Worm (Caenorhabditis elegans): ENCODE results near the gene tbc-2.

Gene tbc-2

ce11 chrII:5852007-5852406, 24.8 kb upstream of the tbc-2 start, which contains the start of gene H41C03.2:
Gene H41C03.2, minus strand, starts transcription at chrII:5852107.
- TF ChIP-seq dao-5 (tag; optimal IDR thresholded peaks at IDR 0.05): no peak
- no peak for TF ChIP-seq him-1 (tag; optimal IDR thresholded peaks at IDR 0.05)
- no peak for TF ChIP-seq W03F9.2 (tag; optimal IDR thresholded peaks at IDR 0.05)

- no peak for TF ChIP-seq him-1 (tag; optimal IDR thresholded peaks at IDR 0.05)
- TF ChIP-seq W03F9.2 (tag; optimal IDR thresholded peaks at IDR 0.05): no peak
- no peak for TF ChIP-seq dao-5 (tag; optimal IDR thresholded peaks at IDR 0.05)
Observed at ce11 chrII:5846181-5846580, 18.9 kb upstream of the tbc-2 start.

ce11 chrII:5845441-5845840, 18.2 kb upstream of the tbc-2 start, which contains the start of the genes ZK1248.17 and H41C03.3:
Gene ZK1248.17, minus strand, starts transcription at chrII:5845541.
Gene H41C03.3, plus strand, starts transcription at chrII:5845777.
- TF ChIP-seq him-1 (tag; optimal IDR thresholded peaks at IDR 0.05) (no peak), W03F9.2 (tag; optimal IDR thresholded peaks at IDR 0.05) (no peak), dao-5 (tag; optimal IDR thresholded peaks at IDR 0.05) (no peak)

ce11 chrII:5844694-5845129, 17.5 kb upstream of the tbc-2 start:
- TF ChIP-seq W03F9.2 (tag; optimal IDR thresholded peaks at IDR 0.05) (peak; percentile 97), him-1 (tag; optimal IDR thresholded peaks at IDR 0.05) (peak; percentile 99), dao-5 (tag; optimal IDR thresholded peaks at IDR 0.05) (peak; percentile 92)

ce11 chrII:5841866-5842265, 14.6 kb upstream of the tbc-2 start, which contains the start of gene nep-25:
Gene nep-25, plus strand, starts transcription at chrII:5842240.
- TF ChIP-seq him-1 (tag; optimal IDR thresholded peaks at IDR 0.05) (no peak), dao-5 (tag; optimal IDR thresholded peaks at IDR 0.05) (no peak), W03F9.2 (tag; optimal IDR thresholded peaks at IDR 0.05) (no peak)

ce11 chrII:5841053-5841547, 13.9 kb upstream of the tbc-2 start, which contains the start of gene lec-5:
Gene lec-5, minus strand, starts transcription at chrII:5841103.
- no peak for TF ChIP-seq W03F9.2 (tag; optimal IDR thresholded peaks at IDR 0.05)
- no peak for TF ChIP-seq him-1 (tag; optimal IDR thresholded peaks at IDR 0.05)
- no peak for TF ChIP-seq dao-5 (tag; optimal IDR thresholded peaks at IDR 0.05)

- TF ChIP-seq him-1 (tag; optimal IDR thresholded peaks at IDR 0.05): no peak
- peak; percentile 38 for TF ChIP-seq W03F9.2 (tag; optimal IDR thresholded peaks at IDR 0.05)
- TF ChIP-seq dao-5 (tag; optimal IDR thresholded peaks at IDR 0.05): no peak
Observed at ce11 chrII:5839227-5839626, 12.0 kb upstream of the tbc-2 start, which contains the start of gene ZK1248.19. Gene ZK1248.19, minus strand, starts transcription at chrII:5839414.

ce11 chrII:5838453-5838852, 11.2 kb upstream of the tbc-2 start, which contains the start of gene ZK1248.15:
Gene ZK1248.15, minus strand, starts transcription at chrII:5838553.
- TF ChIP-seq W03F9.2 (tag; optimal IDR thresholded peaks at IDR 0.05) (no peak), dao-5 (tag; optimal IDR thresholded peaks at IDR 0.05) (no peak), him-1 (tag; optimal IDR thresholded peaks at IDR 0.05) (no peak)

ce11 chrII:5836153-5836719, 9.0 kb upstream of the tbc-2 start, which contains the start of gene fzo-1:
Gene fzo-1, minus strand, starts transcription at chrII:5836203.
- peak; percentile 34 for TF ChIP-seq W03F9.2 (tag; optimal IDR thresholded peaks at IDR 0.05)
- TF ChIP-seq him-1 (tag; optimal IDR thresholded peaks at IDR 0.05): no peak
- no peak for TF ChIP-seq dao-5 (tag; optimal IDR thresholded peaks at IDR 0.05)

- TF ChIP-seq W03F9.2 (tag; optimal IDR thresholded peaks at IDR 0.05) (no peak), him-1 (tag; optimal IDR thresholded peaks at IDR 0.05) (no peak), dao-5 (tag; optimal IDR thresholded peaks at IDR 0.05) (no peak)
Observed at ce11 chrII:5835146-5835545, 7.9 kb upstream of the tbc-2 start.

- TF ChIP-seq him-1 (tag; optimal IDR thresholded peaks at IDR 0.05) (no peak), dao-5 (tag; optimal IDR thresholded peaks at IDR 0.05) (no peak), W03F9.2 (tag; optimal IDR thresholded peaks at IDR 0.05) (no peak)
Observed at ce11 chrII:5833136-5833535, 5.9 kb upstream of the tbc-2 start, which contains the start of gene gtap-1. Gene gtap-1, minus strand, starts transcription at chrII:5833236.

- TF ChIP-seq him-1 (tag; optimal IDR thresholded peaks at IDR 0.05): no peak
- TF ChIP-seq W03F9.2 (tag; optimal IDR thresholded peaks at IDR 0.05): no peak
- no peak for TF ChIP-seq dao-5 (tag; optimal IDR thresholded peaks at IDR 0.05)
Observed at ce11 chrII:5831373-5831772, 4.1 kb upstream of the tbc-2 start.

- TF ChIP-seq dao-5 (tag; optimal IDR thresholded peaks at IDR 0.05): no peak
- TF ChIP-seq W03F9.2 (tag; optimal IDR thresholded peaks at IDR 0.05): no peak
- no peak for TF ChIP-seq him-1 (tag; optimal IDR thresholded peaks at IDR 0.05)
Observed at ce11 chrII:5829940-5830424, 2.7 kb upstream of the tbc-2 start, which contains the start of gene col-74. Gene col-74, plus strand, starts transcription at chrII:5830374.

ce11 chrII:5828486-5828885, 1.2 kb upstream of the tbc-2 start, which contains the start of gene ZK1248.11:
Gene ZK1248.11, minus strand, starts transcription at chrII:5828586.
- TF ChIP-seq him-1 (tag; optimal IDR thresholded peaks at IDR 0.05) (no peak), dao-5 (tag; optimal IDR thresholded peaks at IDR 0.05) (no peak), W03F9.2 (tag; optimal IDR thresholded peaks at IDR 0.05) (no peak)

All from whole organism, L4/young adult.